Worm (Caenorhabditis elegans) whole organism, mixed stage, embryonic: Measurements from ENCODE around the gene sdz-11.

Experiments
- bed-3 ChIP-seq: fragments of 200-800 bp; sonication (Bioruptor generic); optimal IDR thresholded peaks from 3 replicates; lab custom pipeline; 2018; ENCODE audit warnings: mild to moderate bottlenecking, missing genetic modification characterization, moderate library complexity, missing compliant biosample characterization
- ceh-83 ChIP-seq: fragments of 200-800 bp; sonication (Bioruptor generic); optimal IDR thresholded peaks from 2 replicates; lab custom pipeline; 2018; ENCODE audit warnings: mild to moderate bottlenecking, missing genetic modification characterization, missing compliant biosample characterization
- lin-13 ChIP-seq: fragments of 150-350 bp; optimal IDR thresholded peaks from 2 replicates; lab custom pipeline; 2014; ENCODE audit warnings: missing biosample characterization, missing genetic modification characterization
- lsy-2 ChIP-seq: fragments of 150-350 bp; optimal IDR thresholded peaks from 2 replicates; lab custom pipeline; 2014; ENCODE audit warnings: missing biosample characterization, missing genetic modification characterization
- nhr-237 ChIP-seq: fragments of 150-350 bp; optimal IDR thresholded peaks from 2 replicates; lab custom pipeline; 2014; ENCODE audit warnings: missing biosample characterization, missing genetic modification characterization

DNA sequence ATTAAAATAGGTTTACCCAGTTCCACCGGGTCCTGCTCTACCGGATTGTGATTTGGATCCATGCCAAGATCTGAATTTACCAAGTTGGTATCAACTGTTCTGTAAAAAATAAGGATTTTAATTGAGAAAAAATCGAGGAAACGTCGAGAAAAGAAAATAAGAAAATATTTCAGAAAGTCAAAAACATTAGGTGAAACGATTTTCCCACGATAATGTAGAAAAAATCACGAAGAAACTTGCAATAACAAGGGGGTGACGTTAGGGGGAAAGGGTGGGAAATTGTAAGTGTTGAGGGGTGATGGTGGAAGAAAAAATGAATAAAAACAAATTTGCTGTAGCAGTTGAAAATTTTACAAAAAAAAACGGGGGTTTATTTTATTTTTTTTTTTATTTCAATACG, 21.0 kb upstream of the sdz-11 start, which contains the start of gene T24E12.10:
- TF ChIP-seq lin-13 (no peak), nhr-237 (tag; lab: Kevin White, UChicago) (no peak), lsy-2 (no peak), ceh-83 (GFP tag; lab: Kevin White, UChicago) (no peak), bed-3 (GFP tag; lab: Kevin White, UChicago) (no peak)
